Fruit fly (Drosophila melanogaster): ENCODE results near the gene CG31198.
"Not testable (repeated sequence)": the region's sequence is repeated elsewhere in the genome, so short reads cannot be mapped to it uniquely, and the experiment has no call there.

- TF ChIP-seq CG14655 (GFP tag; optimal IDR thresholded peaks at IDR 0.05); CG4496 (GFP tag; IDR thresholded peaks at IDR 0.05); EcR (GFP tag; optimal IDR thresholded peaks at IDR 0.05); CG17806 (tag; optimal IDR thresholded peaks at IDR 0.05); CG8159 (tag; optimal IDR thresholded peaks at IDR 0.05); CG13204 (GFP tag; optimal IDR thresholded peaks at IDR 0.05); CG12605 (GFP tag; IDR thresholded peaks at IDR 0.05); Pif1B (GFP tag; optimal IDR thresholded peaks at IDR 0.05): not testable (repeated sequence)
Observed at dm6 chr3R:21736196-21736595, 17.9 kb upstream of the CG31198 start, which contains the start of gene Sfp93F.
